Worm (Caenorhabditis elegans) whole organism, young adult: ENCODE data around the gene C18D11.3.
A peak's percentile ranks its signal among the peaks of the same experiment; 100 is the strongest.

Source experiments
- B0019.2 ChIP-seq: fragments of 200-800 bp; sonication (Bioruptor generic); conservative IDR thresholded peaks from 2 replicates; pipeline ENCODE4 v1.3.6; 2022; ENCODE audit warnings: missing genetic modification reagents, missing genetic modification characterization, missing compliant biosample characterization
- B0035.1 ChIP-seq: sonication (generic microtip); optimal IDR thresholded peaks from 2 replicates; lab custom pipeline; 2016; ENCODE audit warnings: missing genetic modification characterization, mild to moderate bottlenecking, missing compliant biosample characterization, missing genotype, missing genetic modification reagents
- F55B11.4 ChIP-seq: sonication (generic microtip); optimal IDR thresholded peaks from 2 replicates; lab custom pipeline; 2016; ENCODE audit warnings: missing compliant biosample characterization, missing genetic modification characterization, borderline replicate concordance; ENCODE audit not compliant: insufficient read depth
- K12H6.12 ChIP-seq: fragments of 200-800 bp; sonication (Bioruptor generic); optimal IDR thresholded peaks from 2 replicates; lab custom pipeline; 2018; ENCODE audit warnings: mild to moderate bottlenecking, missing genetic modification characterization, missing compliant biosample characterization
- Y56A3A.18 ChIP-seq: fragments of 200-800 bp; sonication (Bioruptor generic); IDR thresholded peaks from 2 replicates; pipeline ENCODE4 v1.3.6; 2022; ENCODE audit warnings: missing genetic modification reagents, missing genetic modification characterization, missing compliant biosample characterization
- Y67H2A.10 ChIP-seq: fragments of 200-800 bp; sonication (Bioruptor generic); conservative IDR thresholded peaks from 2 replicates; pipeline ENCODE4 v1.3.6; 2022; ENCODE audit warnings: missing genetic modification reagents, missing genetic modification characterization, missing compliant biosample characterization
- aptf-3 ChIP-seq: fragments of 200-800 bp; sonication (Bioruptor generic); IDR thresholded peaks from 2 replicates; pipeline ENCODE4 v1.3.6; 2022; ENCODE audit warnings: missing genetic modification characterization, missing compliant biosample characterization
- attf-5 ChIP-seq: fragments of 200-800 bp; sonication (Bioruptor generic); optimal IDR thresholded peaks from 2 replicates; lab custom pipeline; 2018; ENCODE audit warnings: mild to moderate bottlenecking, missing genetic modification characterization, missing compliant biosample characterization
- bed-2 ChIP-seq: fragments of 200-800 bp; sonication (Bioruptor generic); IDR thresholded peaks from 2 replicates; pipeline ENCODE4 v1.3.6; 2022; ENCODE audit warnings: missing genetic modification reagents, missing genetic modification characterization, missing compliant biosample characterization
- ccch-3 ChIP-seq: fragments of 200-800 bp; sonication (Bioruptor generic); optimal IDR thresholded peaks from 2 replicates; lab custom pipeline; 2018; ENCODE audit warnings: mild to moderate bottlenecking, missing genetic modification characterization, missing compliant biosample characterization
- cebp-2 ChIP-seq: fragments of 200-800 bp; sonication (Bioruptor generic); IDR thresholded peaks from 2 replicates; pipeline ENCODE4 v1.3.6; 2022; ENCODE audit warnings: missing genetic modification characterization, missing compliant biosample characterization
- ceh-100 ChIP-seq: fragments of 200-800 bp; sonication (Bioruptor generic); IDR thresholded peaks from 2 replicates; pipeline ENCODE4 v1.3.6; 2022; ENCODE audit warnings: missing genetic modification reagents, missing genetic modification characterization, missing compliant biosample characterization
- ceh-27 ChIP-seq: fragments of 200-800 bp; sonication (Bioruptor generic); optimal IDR thresholded peaks from 2 replicates; lab custom pipeline; 2018; ENCODE audit warnings: mild to moderate bottlenecking, missing genetic modification characterization, moderate library complexity, missing compliant biosample characterization
- ceh-79 ChIP-seq: sonication (generic microtip); optimal IDR thresholded peaks from 2 replicates; lab custom pipeline; 2017; ENCODE audit warnings: mild to moderate bottlenecking, missing genetic modification characterization, missing compliant biosample characterization
- die-1 ChIP-seq: sonication (generic microtip); optimal IDR thresholded peaks from 2 replicates; lab custom pipeline; 2016; ENCODE audit warnings: missing genotype, mild to moderate bottlenecking, missing genetic modification characterization, missing compliant biosample characterization
- egl-44 ChIP-seq: fragments of 200-800 bp; sonication (Bioruptor generic); IDR thresholded peaks from 2 replicates; pipeline ENCODE4 v1.3.6; 2022; ENCODE audit warnings: missing genetic modification reagents, missing genetic modification characterization, missing compliant biosample characterization
- egrh-3 ChIP-seq: fragments of 200-800 bp; sonication (Bioruptor generic); IDR thresholded peaks from 2 replicates; pipeline ENCODE4 v1.3.6; 2022; ENCODE audit warnings: missing genetic modification reagents, missing genetic modification characterization, missing compliant biosample characterization
- ekl-4 ChIP-seq: fragments of 200-800 bp; sonication (Bioruptor generic); IDR thresholded peaks from 2 replicates; pipeline ENCODE4 v1.3.6; 2022; ENCODE audit warnings: missing genetic modification reagents, missing genetic modification characterization, missing compliant biosample characterization
- ets-4 ChIP-seq: fragments of 200-800 bp; sonication (Bioruptor generic); optimal IDR thresholded peaks from 2 replicates; lab custom pipeline; 2018; ENCODE audit warnings: mild to moderate bottlenecking, missing genetic modification characterization, missing compliant biosample characterization
- hmg-20 ChIP-seq: fragments of 200-800 bp; sonication (Bioruptor generic); IDR thresholded peaks from 2 replicates; pipeline ENCODE4 v1.3.6; 2022; ENCODE audit warnings: missing genetic modification reagents, missing genetic modification characterization, missing compliant biosample characterization
- hsf-1 ChIP-seq: fragments of 200-800 bp; sonication (Bioruptor generic); IDR thresholded peaks from 2 replicates; pipeline ENCODE4 v1.3.6; 2022; ENCODE audit warnings: missing genetic modification reagents, missing genetic modification characterization, missing compliant biosample characterization
- let-526 ChIP-seq: fragments of 200-800 bp; sonication (Bioruptor generic); IDR thresholded peaks from 2 replicates; pipeline ENCODE4 v1.3.6; 2022; ENCODE audit warnings: missing genetic modification reagents, missing genetic modification characterization, missing compliant biosample characterization
- lin-35 ChIP-seq, 3 experiments: fragments of 150-350 bp in 2 of 3; sonication (generic microtip) in 1 of 3; optimal IDR thresholded peaks; 2 replicates each; lab custom pipeline; 2014 to 2018; ENCODE audit warnings: missing biosample characterization in 3 of 3, missing genetic modification characterization in 3 of 3, missing genetic modification reagents in 3 of 3
- mcd-1 ChIP-seq: fragments of 200-800 bp; sonication (Bioruptor generic); IDR thresholded peaks from 2 replicates; pipeline ENCODE4 v1.3.6; 2022; ENCODE audit warnings: missing genetic modification reagents, missing genetic modification characterization, missing compliant biosample characterization
- mes-4 ChIP-seq: sonication (generic microtip); optimal IDR thresholded peaks from 2 replicates; lab custom pipeline; 2016; ENCODE audit warnings: missing genotype, missing genetic modification characterization, missing compliant biosample characterization
- mxl-1 ChIP-seq: sonication (generic microtip); optimal IDR thresholded peaks from 2 replicates; lab custom pipeline; 2016; ENCODE audit warnings: missing genetic modification characterization, missing compliant biosample characterization
- nhr-27 ChIP-seq: fragments of 200-800 bp; sonication (Bioruptor generic); optimal IDR thresholded peaks from 2 replicates; lab custom pipeline; 2018; ENCODE audit warnings: mild to moderate bottlenecking, missing genetic modification characterization, moderate library complexity, missing compliant biosample characterization
- nhr-80 ChIP-seq: sonication (generic microtip); optimal IDR thresholded peaks from 2 replicates; lab custom pipeline; 2016; ENCODE audit warnings: missing genetic modification characterization, missing compliant biosample characterization
- nhr-90 ChIP-seq: sonication (generic microtip); optimal IDR thresholded peaks from 2 replicates; lab custom pipeline; 2016; ENCODE audit warnings: missing genotype, mild to moderate bottlenecking, missing genetic modification characterization, missing compliant biosample characterization
- pbrm-1 ChIP-seq: fragments of 200-800 bp; sonication (Bioruptor generic); IDR thresholded peaks from 2 replicates; pipeline ENCODE4 v1.3.6; 2022; ENCODE audit warnings: missing genetic modification reagents, missing genetic modification characterization, missing compliant biosample characterization
- pha-4 ChIP-seq: fragments of 150-350 bp; sonication (generic microtip); optimal IDR thresholded peaks from 2 replicates; lab custom pipeline; 2014; ENCODE audit warnings: missing biosample characterization, missing genetic modification reagents, missing genetic modification characterization
- repo-1 ChIP-seq: sonication (generic microtip); optimal IDR thresholded peaks from 2 replicates; lab custom pipeline; 2017; ENCODE audit warnings: mild to moderate bottlenecking, missing genetic modification characterization, missing compliant biosample characterization
- rpc-1 ChIP-seq, 2 experiments: fragments of 150-350 bp in 1 of 2; sonication (generic microtip) in 1 of 2; optimal IDR thresholded peaks; 2 replicates each; lab custom pipeline; 2014 to 2018; ENCODE audit warnings: missing biosample characterization in 1 of 2, missing genetic modification characterization in 1 of 2, missing genetic modification reagents in 1 of 2, missing genotype in 1 of 2
- snpc-3.4 ChIP-seq: sonication (generic microtip); optimal IDR thresholded peaks from 2 replicates; lab custom pipeline; 2017; ENCODE audit warnings: missing genetic modification characterization, mild to moderate bottlenecking, missing compliant biosample characterization, antibody characterized with exemption, moderate library complexity, missing genotype, missing genetic modification reagents
- snpc-4 ChIP-seq, 5 experiments: fragments of 150-350 bp in 1 of 5; sonication (generic microtip) in 4 of 5; optimal IDR thresholded peaks; 2 replicates each; lab custom pipeline; 2014 to 2018; ENCODE audit warnings: missing genetic modification characterization in 5 of 5, missing biosample characterization in 3 of 5, antibody characterized with exemption in 2 of 5, mild to moderate bottlenecking in 2 of 5, missing compliant biosample characterization in 2 of 5, missing genotype in 2 of 5, moderate library complexity in 2 of 5, missing genetic modification reagents in 1 of 5
- zfh-2 ChIP-seq: fragments of 200-800 bp; sonication (Bioruptor generic); conservative IDR thresholded peaks from 2 replicates; pipeline ENCODE4 v1.3.6; 2022; ENCODE audit warnings: missing genetic modification reagents, missing genetic modification characterization, missing compliant biosample characterization
- ztf-18 ChIP-seq: sonication (generic microtip); optimal IDR thresholded peaks from 2 replicates; lab custom pipeline; 2016; ENCODE audit warnings: missing genotype, mild to moderate bottlenecking, missing genetic modification characterization, missing compliant biosample characterization
- ztf-3 ChIP-seq: fragments of 200-800 bp; sonication (Bioruptor generic); optimal IDR thresholded peaks from 2 replicates; lab custom pipeline; 2018; ENCODE audit warnings: mild to moderate bottlenecking, missing genetic modification characterization, missing compliant biosample characterization

C18D11.3 gene

ce11 chrIII:11792295-11793256 lies 30.7 kb upstream of the C18D11.3 start, which contains the start of gene C24H11.2 (continued):
- peak; percentile 34; the same call in 1 of the 2 replicates for TF ChIP-seq ceh-100 (GFP tag; lab: Robert Waterston, UW)
- peak; percentile 8 for TF ChIP-seq snpc-4 (GFP tag; optimal IDR thresholded peaks at IDR 0.05; lab: Kevin White, UChicago)
- peak; percentile 6 to 92 (median 69) for TF ChIP-seq snpc-4 (tag; optimal IDR thresholded peaks at IDR 0.05; lab: Kevin White, UChicago)
- peak; percentile 74; the same call in 1 of the 2 replicates for TF ChIP-seq hmg-20 (GFP tag; lab: Robert Waterston, UW)
- peak; percentile 53 for TF ChIP-seq B0035.1 (tag; lab: Kevin White, UChicago)
- peak; percentile 47; the same call in 1 of the 2 replicates for TF ChIP-seq pbrm-1
- peak; percentile 35 for TF ChIP-seq ceh-79 (tag; lab: Kevin White, UChicago)
- TF ChIP-seq Y56A3A.18 (GFP tag; lab: Robert Waterston, UW), result peak; percentile 85
- peak; percentile 50 for TF ChIP-seq mxl-1 (tag; lab: Kevin White, UChicago)
- peak; percentile 56 for TF ChIP-seq K12H6.12 (tag; lab: Kevin White, UChicago)
- TF ChIP-seq ceh-27 (GFP tag; lab: Kevin White, UChicago), result peak; percentile 46
- peak; percentile 42 for TF ChIP-seq ccch-3 (GFP tag; lab: Kevin White, UChicago)
- TF ChIP-seq snpc-3.4 (tag; lab: Kevin White, UChicago), result peak; percentile 52
- TF ChIP-seq Y67H2A.10 (GFP tag; lab: Robert Waterston, UW), result 0 out of 2 replicates have a peak, but pooled peaks have one; percentile 12
- peak; percentile 32 for TF ChIP-seq ets-4 (GFP tag; lab: Kevin White, UChicago)
- peak; percentile 83; the same call in 1 of the 2 replicates for TF ChIP-seq aptf-3
- TF ChIP-seq rpc-1 (optimal IDR thresholded peaks at IDR 0.05; lab: Kevin White, UChicago), result peak; percentile 69
- TF ChIP-seq rpc-1 (tag; optimal IDR thresholded peaks at IDR 0.05; lab: Kevin White, UChicago), result peak; percentile 71
- 0 out of 2 replicates have a peak, but pooled peaks have one; percentile 17 for TF ChIP-seq bed-2
- peak; percentile 71 for TF ChIP-seq mcd-1 (GFP tag; lab: Robert Waterston, UW)
- TF ChIP-seq lin-35 (GFP tag; optimal IDR thresholded peaks at IDR 0.05; lab: Kevin White, UChicago), result peak in 1 of 3 experiments; percentile 35
- TF ChIP-seq let-526 (GFP tag; lab: Robert Waterston, UW), result peak; percentile 73
- TF ChIP-seq nhr-90 (tag; lab: Kevin White, UChicago), result peak; percentile 64
- peak; percentile 12 for TF ChIP-seq nhr-80 (tag; lab: Kevin White, UChicago)
- TF ChIP-seq ekl-4 (GFP tag; lab: Robert Waterston, UW), result peak; percentile 32; the same call in 1 of the 2 replicates
- peak; percentile 59 for TF ChIP-seq attf-5 (GFP tag; lab: Kevin White, UChicago)
- TF ChIP-seq mes-4 (tag; lab: Kevin White, UChicago), result peak; percentile 3
- TF ChIP-seq ztf-18 (tag; lab: Kevin White, UChicago), result peak; percentile 51
- TF ChIP-seq repo-1 (tag; lab: Kevin White, UChicago), result peak; percentile 73
- TF ChIP-seq nhr-27 (tag; lab: Kevin White, UChicago), result peak; percentile 79
- TF ChIP-seq ztf-3 (GFP tag; lab: Kevin White, UChicago), result peak; percentile 38

- no peak for TF ChIP-seq cebp-2 (GFP tag; lab: Robert Waterston, UW)
- no peak for TF ChIP-seq pha-4 (tag; lab: Kevin White, UChicago)
- TF ChIP-seq egl-44, result no peak
- TF ChIP-seq B0019.2 (GFP tag; lab: Robert Waterston, UW), result no peak
- no peak for TF ChIP-seq hsf-1 (GFP tag; lab: Robert Waterston, UW)
- TF ChIP-seq egrh-3, result peak; percentile 28; the same call in 1 of the 2 replicates
- no peak for TF ChIP-seq die-1 (tag; lab: Kevin White, UChicago)
- peak; percentile 80 for TF ChIP-seq zfh-2 (GFP tag; lab: Robert Waterston, UW)
- TF ChIP-seq F55B11.4 (tag; lab: Kevin White, UChicago), result no peak
Measured at ce11 chrIII:11794389-11794788, 28.9 kb upstream of the C18D11.3 start.
